Worm (Caenorhabditis elegans): ENCODE data around the gene Y69H2.17.

ce11 chrV:18699326-18699725 lies 14.6 kb downstream of the Y69H2.17 start, which contains the start of gene nhr-241:
- TF ChIP-seq pha-4 (tag; optimal IDR thresholded peaks at IDR 0.05) (no peak), pqm-1 (tag; optimal IDR thresholded peaks at IDR 0.05) (no peak), gmeb-2 (tag; optimal IDR thresholded peaks at IDR 0.05) (no peak), ceh-9 (tag; optimal IDR thresholded peaks at IDR 0.05) (no peak), pha-2 (tag; optimal IDR thresholded peaks at IDR 0.05) (no peak), nfya-1 (tag; optimal IDR thresholded peaks at IDR 0.05) (no peak), hlh-30 (tag; optimal IDR thresholded peaks at IDR 0.05; ENCODE audit: insufficient read depth) (no peak), che-1 (tag; optimal IDR thresholded peaks at IDR 0.05) (no peak), elt-2 (tag; optimal IDR thresholded peaks at IDR 0.05) (no peak), nhr-11 (tag; optimal IDR thresholded peaks at IDR 0.05) (no peak), dve-1 (tag; optimal IDR thresholded peaks at IDR 0.05) (no peak)

Data from whole organism, late embryonic.